Worm (Caenorhabditis elegans) whole organism, young adult: ENCODE measurements around the gene C46C11.3.

Source experiments
- D2030.7 ChIP-seq: fragments of 200-800 bp; sonication (Bioruptor generic); IDR thresholded peaks from 2 replicates; pipeline ENCODE4 v1.3.6; 2022; ENCODE audit warnings: missing genetic modification reagents, missing genetic modification characterization, missing compliant biosample characterization
- akir-1 ChIP-seq: fragments of 200-800 bp; sonication (Bioruptor generic); optimal IDR thresholded peaks from 2 replicates; lab custom pipeline; 2018; ENCODE audit warnings: mild to moderate bottlenecking, missing genetic modification characterization, moderate library complexity, missing compliant biosample characterization
- ama-1 ChIP-seq, 3 experiments: fragments of 150-350 bp in 1 of 3; sonication (generic microtip) in 2 of 3; optimal IDR thresholded peaks; 2 replicates each; lab custom pipeline; 2014 to 2018; ENCODE audit warnings: missing biosample characterization in 2 of 3, missing genetic modification characterization in 2 of 3, missing genetic modification reagents in 2 of 3
- bed-2 ChIP-seq: fragments of 200-800 bp; sonication (Bioruptor generic); IDR thresholded peaks from 2 replicates; pipeline ENCODE4 v1.3.6; 2022; ENCODE audit warnings: missing genetic modification reagents, missing genetic modification characterization, missing compliant biosample characterization
- ceh-27 ChIP-seq: fragments of 200-800 bp; sonication (Bioruptor generic); optimal IDR thresholded peaks from 2 replicates; lab custom pipeline; 2018; ENCODE audit warnings: mild to moderate bottlenecking, missing genetic modification characterization, moderate library complexity, missing compliant biosample characterization
- rpc-1 ChIP-seq, 2 experiments: fragments of 150-350 bp in 1 of 2; sonication (generic microtip) in 1 of 2; optimal IDR thresholded peaks; 2 replicates each; lab custom pipeline; 2014 to 2018; ENCODE audit warnings: missing biosample characterization in 1 of 2, missing genetic modification characterization in 1 of 2, missing genetic modification reagents in 1 of 2, missing genotype in 1 of 2
- ztf-3 ChIP-seq: fragments of 200-800 bp; sonication (Bioruptor generic); optimal IDR thresholded peaks from 2 replicates; lab custom pipeline; 2018; ENCODE audit warnings: mild to moderate bottlenecking, missing genetic modification characterization, missing compliant biosample characterization

DNA sequence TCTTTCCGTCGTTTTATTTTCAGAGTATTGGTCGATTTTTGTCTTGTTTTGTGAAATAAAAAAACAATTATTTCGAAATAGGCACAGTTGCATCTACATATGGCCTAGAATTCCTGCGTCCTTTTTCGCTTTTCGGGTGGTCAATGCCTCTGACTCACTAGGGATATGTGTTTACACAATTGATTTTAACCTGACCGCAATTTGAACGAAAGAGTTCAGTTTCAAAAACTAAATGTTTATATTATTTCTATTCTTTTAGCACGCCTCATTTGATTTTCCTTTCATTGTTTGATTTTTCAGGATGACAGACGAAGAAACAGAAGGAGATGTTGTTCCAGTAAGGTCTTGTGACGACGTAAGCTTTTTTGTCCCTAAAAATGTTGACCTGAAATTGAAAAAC, 45.7 kb downstream of the C46C11.3 start, which contains the start of gene mfsd-12:
- TF ChIP-seq rpc-1 (optimal IDR thresholded peaks at IDR 0.05; lab: Kevin White, UChicago) (no peak), rpc-1 (tag; optimal IDR thresholded peaks at IDR 0.05; lab: Kevin White, UChicago) (no peak), akir-1 (GFP tag; lab: Kevin White, UChicago) (no peak), ceh-27 (GFP tag; lab: Kevin White, UChicago) (no peak), ztf-3 (GFP tag; lab: Kevin White, UChicago) (no peak), ama-1 (optimal IDR thresholded peaks at IDR 0.05; lab: Kevin White, UChicago) (no peak), ama-1 (GFP tag; optimal IDR thresholded peaks at IDR 0.05; lab: Kevin White, UChicago) (no peak), bed-2 (no peak), D2030.7 (GFP tag; lab: Robert Waterston, UW) (no peak)
